Fruit fly (Drosophila melanogaster) whole organism, wandering third instar larva: Measurements from ENCODE around the gene cpo.

Experiments used
- Dfd ChIP-seq: fragments of >200 bp; optimal IDR thresholded peaks from 2 replicates; lab custom pipeline; 2017; ENCODE audit warnings: missing biosample characterization, missing genetic modification characterization
- Hr78 ChIP-seq: fragments of >200 bp; optimal IDR thresholded peaks from 2 replicates; lab custom pipeline; 2017; ENCODE audit warnings: missing biosample characterization, missing genetic modification characterization
- br ChIP-seq: fragments of 200-800 bp; sonication (Bioruptor generic); optimal IDR thresholded peaks from 2 replicates; lab custom pipeline; 2016; ENCODE audit warnings: missing biosample characterization, missing genetic modification characterization
- psq ChIP-seq: fragments of 200-800 bp; sonication (Bioruptor generic); optimal IDR thresholded peaks from 3 replicates; lab custom pipeline; 2017; ENCODE audit warnings: missing biosample characterization, mild to moderate bottlenecking, missing genetic modification characterization, moderate library complexity
- rgr ChIP-seq: fragments of 200-800 bp; sonication (Bioruptor generic); optimal IDR thresholded peaks from 3 replicates; lab custom pipeline; 2016; ENCODE audit warnings: missing biosample characterization, mild to moderate bottlenecking, missing genetic modification characterization
- tai ChIP-seq: sonication (Bioruptor generic); optimal IDR thresholded peaks from 2 replicates; lab custom pipeline; 2016; ENCODE audit warnings: missing biosample characterization, missing genetic modification characterization

dm6 chr3R:18015705-18016397 lies 96.2 kb downstream of the cpo start:
- TF ChIP-seq tai (GFP tag; lab: Kevin White, UChicago) (no peak), Dfd (peak; percentile 25), Hr78 (GFP tag; lab: Kevin White, UChicago) (no peak), psq (GFP tag; lab: Kevin White, UChicago) (no peak), rgr (GFP tag; lab: Kevin White, UChicago) (no peak), br (no peak)
